Fruit fly (Drosophila melanogaster): Measurements from ENCODE around the gene PNUTS.
A peak's percentile ranks its signal among the peaks of the same experiment; 100 is the strongest.

Gene PNUTS

DNA sequence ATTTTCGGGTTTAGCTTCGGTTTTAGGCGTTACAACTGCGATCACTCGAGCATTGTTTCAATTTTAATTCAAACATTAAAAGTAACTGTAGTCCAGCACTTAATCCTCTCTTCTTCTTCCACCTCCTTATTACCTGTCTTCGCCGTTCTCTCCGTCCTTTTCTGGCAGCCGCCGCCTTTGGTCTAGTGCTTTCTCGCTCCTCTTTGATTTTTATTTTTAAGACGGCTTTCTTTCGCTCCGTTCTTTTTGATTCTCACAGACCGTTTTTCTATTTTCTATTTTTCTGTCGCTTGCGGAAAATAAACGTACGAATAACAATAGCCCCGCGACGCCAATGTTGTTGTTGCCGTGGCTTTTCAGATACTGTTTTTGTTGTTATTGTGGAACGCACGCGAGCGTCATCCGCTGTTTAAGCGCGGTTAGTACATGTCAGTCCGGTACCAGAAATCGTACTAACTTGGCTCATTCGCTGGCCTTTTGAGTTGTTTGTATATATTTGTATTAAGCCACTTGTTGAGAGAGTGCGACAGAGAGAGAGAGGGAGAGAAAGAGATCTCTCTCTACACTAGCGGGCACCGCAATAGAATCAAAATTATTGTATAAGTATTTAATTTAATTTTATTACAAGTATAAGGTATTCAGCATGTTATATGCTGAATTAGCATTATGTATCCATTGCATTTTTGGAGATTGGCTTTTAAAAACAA lies 2.2 kb upstream of the PNUTS start, which contains the start of gene aru (continued):
- TF ChIP-seq CG11247 (GFP tag; IDR thresholded peaks at IDR 0.05) (no peak), lola (GFP tag; optimal IDR thresholded peaks at IDR 0.05) (peak in 1 of 3 experiments; percentile 20), ranshi (GFP tag; IDR thresholded peaks at IDR 0.05) (peak; percentile 32; the same call in 1 of the 2 replicates), CG17829 (tag; optimal IDR thresholded peaks at IDR 0.05) (peak; percentile 33), ken (GFP tag; IDR thresholded peaks at IDR 0.05) (0 out of 3 replicates have a peak, but pooled peaks have one; percentile 5), CG15011 (GFP tag; optimal IDR thresholded peaks at IDR 0.05) (no peak), CG34422 (GFP tag; IDR thresholded peaks at IDR 0.05) (peak; percentile 49; the same call in 1 of the 3 replicates), CG17568 (GFP tag; optimal IDR thresholded peaks at IDR 0.05) (peak; percentile 67), CG8388 (GFP tag; optimal IDR thresholded peaks at IDR 0.05) (peak; percentile 10), eve (GFP tag; optimal IDR thresholded peaks at IDR 0.05) (no peak), jigr1 (GFP tag; IDR thresholded peaks at IDR 0.05) (no peak), Drgx (GFP tag; IDR thresholded peaks at IDR 0.05) (peak; percentile 20; the same call in 1 of the 2 replicates), CG7372 (GFP tag; IDR thresholded peaks at IDR 0.05) (no peak), scrt (GFP tag; optimal IDR thresholded peaks at IDR 0.05) (peak; percentile 63), CG3995 (GFP tag; optimal IDR thresholded peaks at IDR 0.05) (no peak), yki (optimal IDR thresholded peaks at IDR 0.05) (no peak), Lpt (GFP tag; optimal IDR thresholded peaks at IDR 0.05) (peak; percentile 4), pfk (GFP tag; optimal IDR thresholded peaks at IDR 0.05) (no peak), pros (GFP tag; optimal IDR thresholded peaks at IDR 0.05) (peak; percentile 76), CG14014 (GFP tag; IDR thresholded peaks at IDR 0.05) (peak; percentile 16; the same call in 1 of the 2 replicates), CG18619 (GFP tag; optimal IDR thresholded peaks at IDR 0.05) (no peak), eyg (GFP tag; optimal IDR thresholded peaks at IDR 0.05) (no peak), sens-2 (GFP tag; IDR thresholded peaks at IDR 0.05) (peak; percentile 19; the same call in 1 of the 2 replicates), Dll (GFP tag; IDR thresholded peaks at IDR 0.05; ENCODE audit: partially characterized antibody) (no peak; the same call in 3 of the 4 replicates), sisA (GFP tag; IDR thresholded peaks at IDR 0.05) (no peak), D (optimal IDR thresholded peaks at IDR 0.05) (no peak), D (GFP tag; optimal IDR thresholded peaks at IDR 0.05) (peak; percentile 29), H2.0 (GFP tag; IDR thresholded peaks at IDR 0.05) (no peak), Adf1 (GFP tag; IDR thresholded peaks at IDR 0.05) (no peak), Sin3A (optimal IDR thresholded peaks at IDR 0.05) (no peak), CG17328 (GFP tag; IDR thresholded peaks at IDR 0.05) (peak; percentile 24; the same call in 1 of the 2 replicates), cas (GFP tag; IDR thresholded peaks at IDR 0.05) (no peak), tx (GFP tag; optimal IDR thresholded peaks at IDR 0.05) (no peak), CG17802 (tag; optimal IDR thresholded peaks at IDR 0.05) (no peak), CG4707 (GFP tag; optimal IDR thresholded peaks at IDR 0.05) (peak; percentile 63), zen (tag; optimal IDR thresholded peaks at IDR 0.05) (no peak), grau (tag; optimal IDR thresholded peaks at IDR 0.05) (peak; percentile 26), CG33557 (GFP tag; optimal IDR thresholded peaks at IDR 0.05) (no peak), NK7.1 (GFP tag; optimal IDR thresholded peaks at IDR 0.05) (no peak), CG2678 (tag; optimal IDR thresholded peaks at IDR 0.05) (peak; percentile 48), CG2116 (GFP tag; optimal IDR thresholded peaks at IDR 0.05) (no peak), Kr (GFP tag; optimal IDR thresholded peaks at IDR 0.05) (no peak), Dip3 (GFP tag; optimal IDR thresholded peaks at IDR 0.05) (no peak), Hsf (GFP tag; optimal IDR thresholded peaks at IDR 0.05) (no peak), CG10321 (GFP tag; IDR thresholded peaks at IDR 0.05) (no peak), chinmo (GFP tag; IDR thresholded peaks at IDR 0.05; ENCODE audit: partially characterized antibody) (0 out of 4 replicates have a peak, but pooled peaks have one; percentile 60), Vsx1 (GFP tag; optimal IDR thresholded peaks at IDR 0.05) (peak; percentile 9), insv (GFP tag; optimal IDR thresholded peaks at IDR 0.05) (peak in 1 of 2 experiments; percentile 4), CG8765 (GFP tag; IDR thresholded peaks at IDR 0.05) (no peak), CG33213 (GFP tag; optimal IDR thresholded peaks at IDR 0.05) (peak; percentile 17)

Data from whole organism, embryonic.